Worm (Caenorhabditis elegans): ENCODE measurements around the gene T23D5.3.

DNA sequence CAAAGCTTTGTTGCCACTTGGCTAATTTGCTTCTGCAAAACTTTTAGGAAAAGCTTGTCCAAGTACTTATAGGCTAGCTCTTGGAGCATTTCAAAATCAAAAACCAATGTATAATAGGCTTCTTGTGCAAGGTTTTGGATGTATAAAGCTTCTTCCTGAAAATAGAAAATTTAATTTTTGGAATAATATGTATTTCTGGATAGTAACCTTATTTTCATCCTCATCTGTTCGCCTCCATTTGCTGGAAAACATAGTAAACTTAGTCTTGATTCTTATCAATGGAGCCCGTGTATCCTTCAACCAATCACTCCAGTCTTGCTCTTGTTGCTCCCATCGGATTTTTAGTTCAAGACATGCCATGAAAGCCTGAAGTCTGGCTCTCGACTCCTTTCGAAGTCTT, 16.8 kb downstream of the T23D5.3 start, which contains the start of gene Y6E2A.4:
- TF ChIP-seq ama-1 (optimal IDR thresholded peaks at IDR 0.05) = no peak
- no peak for TF ChIP-seq pros-1 (tag; optimal IDR thresholded peaks at IDR 0.05)
- TF ChIP-seq fkh-10 (GFP tag; optimal IDR thresholded peaks at IDR 0.05) = no peak
- no peak for TF ChIP-seq hlh-30 (tag; optimal IDR thresholded peaks at IDR 0.05; ENCODE audit: insufficient read depth)
- TF ChIP-seq ceh-9 (tag; optimal IDR thresholded peaks at IDR 0.05) = no peak
- no peak for TF ChIP-seq nfya-1 (tag; optimal IDR thresholded peaks at IDR 0.05)
- TF ChIP-seq odd-2 (tag; optimal IDR thresholded peaks at IDR 0.05) = no peak
- TF ChIP-seq pax-1 (tag; optimal IDR thresholded peaks at IDR 0.05) = no peak
- TF ChIP-seq pag-3 (tag; optimal IDR thresholded peaks at IDR 0.05; ENCODE audit: borderline replicate concordance) = no peak
- TF ChIP-seq sox-4 (tag; optimal IDR thresholded peaks at IDR 0.05) = no peak
- no peak for TF ChIP-seq nhr-11 (tag; optimal IDR thresholded peaks at IDR 0.05)
- TF ChIP-seq F13H6.1 (tag; optimal IDR thresholded peaks at IDR 0.05) = no peak
- TF ChIP-seq fax-1 (tag; optimal IDR thresholded peaks at IDR 0.05) = no peak
